Fruit fly (Drosophila melanogaster) whole organism, embryonic: ENCODE results near the gene CG13114.
A peak's percentile ranks its signal among the peaks of the same experiment; 100 is the strongest.

Experiments used
- Atf6 ChIP-seq: fragments of 200-800 bp; sonication (Bioruptor generic); IDR thresholded peaks from 2 replicates; pipeline ENCODE4 v1.3.6; 2022; ENCODE audit warnings: missing biosample characterization, missing genetic modification characterization
- CG10274 ChIP-seq: fragments of 200-800 bp; sonication (Bioruptor generic); optimal IDR thresholded peaks from 3 replicates; lab custom pipeline; 2017; ENCODE audit warnings: missing biosample characterization, mild to moderate bottlenecking, missing genetic modification characterization
- CG10431 ChIP-seq: fragments of 200-800 bp; sonication (Bioruptor generic); optimal IDR thresholded peaks from 3 replicates; lab custom pipeline; 2018; ENCODE audit warnings: missing biosample characterization, mild to moderate bottlenecking, missing genetic modification characterization
- CG10462 ChIP-seq: fragments of 200-800 bp; sonication (Bioruptor generic); optimal IDR thresholded peaks from 2 replicates; lab custom pipeline; 2016; ENCODE audit warnings: missing biosample characterization, missing genetic modification characterization
- CG12236 ChIP-seq: fragments of 200-800 bp; sonication (Bioruptor generic); optimal IDR thresholded peaks from 2 replicates; lab custom pipeline; 2016; ENCODE audit warnings: missing biosample characterization, missing genetic modification characterization
- CG12299 ChIP-seq: fragments of 200-800 bp; sonication (Bioruptor generic); optimal IDR thresholded peaks from 2 replicates; lab custom pipeline; 2018; ENCODE audit warnings: missing biosample characterization, mild to moderate bottlenecking, missing genetic modification characterization
- CG12659 ChIP-seq: fragments of 200-800 bp; sonication (Bioruptor generic); optimal IDR thresholded peaks from 3 replicates; lab custom pipeline; 2017; ENCODE audit warnings: mild to moderate bottlenecking, missing biosample characterization, missing genetic modification reagents, missing genetic modification characterization
- CG12769 ChIP-seq: fragments of 200-800 bp; sonication (Bioruptor generic); optimal IDR thresholded peaks from 2 replicates; lab custom pipeline; 2019; ENCODE audit warnings: missing biosample characterization, mild to moderate bottlenecking, missing genetic modification characterization, moderate library complexity
- CG15696 ChIP-seq: fragments of 200-800 bp; sonication (Bioruptor generic); optimal IDR thresholded peaks from 2 replicates; lab custom pipeline; 2019; ENCODE audit warnings: missing biosample characterization, mild to moderate bottlenecking, missing genetic modification characterization, moderate library complexity
- CG1603 ChIP-seq: fragments of 200-800 bp; sonication (Bioruptor generic); optimal IDR thresholded peaks from 2 replicates; lab custom pipeline; 2019; ENCODE audit warnings: missing biosample characterization, mild to moderate bottlenecking, missing genetic modification characterization, moderate library complexity
- CG16813 ChIP-seq: fragments of 200-800 bp; sonication (Bioruptor generic); IDR thresholded peaks from 3 replicates; pipeline ENCODE4 v1.3.6; 2022; ENCODE audit warnings: missing biosample characterization, missing genetic modification characterization; ENCODE audit not compliant: partially characterized antibody
- CG17361 ChIP-seq: fragments of 200-800 bp; sonication (Bioruptor generic); IDR thresholded peaks from 3 replicates; pipeline ENCODE4 v1.3.6; 2022; ENCODE audit warnings: missing biosample characterization, missing genetic modification characterization
- CG3726 ChIP-seq: fragments of 200-800 bp; sonication (Bioruptor generic); IDR thresholded peaks from 3 replicates; pipeline ENCODE4, ENCODE4 v1.3.6; 2022; ENCODE audit warnings: missing biosample characterization, missing genetic modification characterization
- CG6854 ChIP-seq: fragments of 200-800 bp; sonication (Bioruptor generic); optimal IDR thresholded peaks from 3 replicates; lab custom pipeline; 2017; ENCODE audit warnings: missing biosample characterization, mild to moderate bottlenecking, missing genetic modification characterization
- CG7357 ChIP-seq: fragments of 200-800 bp; sonication (Bioruptor generic); IDR thresholded peaks from 3 replicates; pipeline ENCODE4 v1.3.6; 2022; ENCODE audit warnings: missing biosample characterization, missing genetic modification characterization
- CG7556 ChIP-seq: fragments of 200-800 bp; sonication (Bioruptor generic); optimal IDR thresholded peaks from 2 replicates; lab custom pipeline; 2017; ENCODE audit warnings: missing biosample characterization, mild to moderate bottlenecking, missing genetic modification characterization
- CG7839 ChIP-seq: fragments of 200-800 bp; sonication (Bioruptor generic); optimal IDR thresholded peaks from 3 replicates; lab custom pipeline; 2018; ENCODE audit warnings: missing biosample characterization, mild to moderate bottlenecking, missing genetic modification characterization, moderate library complexity
- CoRest ChIP-seq: fragments of 200-800 bp; sonication (Bioruptor generic); optimal IDR thresholded peaks from 3 replicates; lab custom pipeline; 2018; ENCODE audit warnings: missing biosample characterization, mild to moderate bottlenecking, missing genetic modification characterization, moderate library complexity
- CrebB ChIP-seq: fragments of 200-800 bp; sonication (Bioruptor generic); optimal IDR thresholded peaks from 3 replicates; lab custom pipeline; 2018; ENCODE audit warnings: missing biosample characterization, mild to moderate bottlenecking, missing genetic modification characterization
- Dbx ChIP-seq: fragments of 200-800 bp; sonication (Bioruptor generic); IDR thresholded peaks from 3 replicates; pipeline ENCODE4 v1.3.6; 2022; ENCODE audit warnings: missing biosample characterization, missing genetic modification characterization
- Dll ChIP-seq: fragments of 200-800 bp; sonication (Bioruptor generic); IDR thresholded peaks from 4 replicates; pipeline ENCODE4 v1.3.6; 2022; ENCODE audit warnings: missing biosample characterization, missing genetic modification characterization; ENCODE audit not compliant: partially characterized antibody
- Doc3 ChIP-seq: fragments of 200-800 bp; sonication (Bioruptor generic); IDR thresholded peaks from 3 replicates; pipeline ENCODE4 v1.3.6; 2022; ENCODE audit warnings: missing biosample characterization, missing genetic modification characterization; ENCODE audit not compliant: partially characterized antibody
- Elba2 ChIP-seq: fragments of 200-800 bp; sonication (Bioruptor generic); optimal IDR thresholded peaks from 3 replicates; lab custom pipeline; 2016; ENCODE audit warnings: missing biosample characterization, missing genetic modification characterization
- GATAe ChIP-seq: fragments of 200-800 bp; sonication (Bioruptor generic); conservative IDR thresholded peaks from 2 replicates; pipeline ENCODE4 v1.3.6; 2022; ENCODE audit warnings: missing biosample characterization, missing genetic modification characterization
- Hand ChIP-seq: fragments of 200-800 bp; sonication (Bioruptor generic); optimal IDR thresholded peaks from 2 replicates; lab custom pipeline; 2017; ENCODE audit warnings: mild to moderate bottlenecking, missing biosample characterization, missing genetic modification reagents, missing genetic modification characterization
- Jarid2 ChIP-seq: fragments of 200-800 bp; sonication (Bioruptor generic); optimal IDR thresholded peaks from 3 replicates; lab custom pipeline; 2017; ENCODE audit warnings: mild to moderate bottlenecking, missing biosample characterization, missing genetic modification reagents, missing genetic modification characterization
- Lhr ChIP-seq: fragments of 200-800 bp; sonication (Bioruptor generic); optimal IDR thresholded peaks from 3 replicates; lab custom pipeline; 2017; ENCODE audit warnings: mild to moderate bottlenecking, missing biosample characterization, missing genetic modification reagents, missing genetic modification characterization
- NC2α ChIP-seq: fragments of 200-800 bp; sonication (Bioruptor generic); optimal IDR thresholded peaks from 2 replicates; lab custom pipeline; 2016; ENCODE audit warnings: missing biosample characterization, missing genetic modification characterization
- NFAT ChIP-seq: fragments of 200-800 bp; sonication (Bioruptor generic); IDR thresholded peaks from 2 replicates; pipeline ENCODE4 v1.3.6; 2022; ENCODE audit warnings: missing biosample characterization, missing genetic modification characterization
- Nf-YA ChIP-seq: fragments of 200-800 bp; sonication (Bioruptor generic); IDR thresholded peaks from 2 replicates; pipeline ENCODE4 v1.3.6; 2022; ENCODE audit warnings: missing biosample characterization, missing genetic modification characterization
- Pdp1 ChIP-seq, 2 experiments: fragments of 200-800 bp; sonication (Bioruptor generic); optimal IDR thresholded peaks; 3 replicates each; lab custom pipeline; 2016; ENCODE audit warnings: missing biosample characterization in 2 of 2, missing genetic modification characterization in 2 of 2, mild to moderate bottlenecking in 1 of 2, moderate library complexity in 1 of 2
- Side ChIP-seq: fragments of 200-800 bp; sonication (Bioruptor generic); optimal IDR thresholded peaks from 2 replicates; lab custom pipeline; 2016; ENCODE audit warnings: missing biosample characterization, missing genetic modification characterization
- amos ChIP-seq: fragments of 200-800 bp; sonication (Bioruptor generic); IDR thresholded peaks from 2 replicates; pipeline ENCODE4 v1.3.6; 2022; ENCODE audit warnings: missing biosample characterization, missing genetic modification characterization; ENCODE audit not compliant: partially characterized antibody
- ase ChIP-seq: fragments of 200-800 bp; sonication (Bioruptor generic); IDR thresholded peaks from 3 replicates; pipeline ENCODE4 v1.3.6; 2022; ENCODE audit warnings: missing biosample characterization, missing genetic modification characterization
- ato ChIP-seq: fragments of 200-800 bp; sonication (Bioruptor generic); IDR thresholded peaks from 2 replicates; pipeline ENCODE4 v1.3.6; 2022; ENCODE audit warnings: missing biosample characterization, missing genetic modification characterization; ENCODE audit not compliant: partially characterized antibody
- bcd ChIP-seq: fragments of 200-800 bp; sonication (Bioruptor generic); optimal IDR thresholded peaks from 2 replicates; lab custom pipeline; 2017; ENCODE audit warnings: missing biosample characterization, mild to moderate bottlenecking, missing genetic modification characterization
- cato ChIP-seq: fragments of 200-800 bp; sonication (Bioruptor generic); optimal IDR thresholded peaks from 2 replicates; lab custom pipeline; 2016; ENCODE audit warnings: missing biosample characterization, missing genetic modification characterization, borderline replicate concordance
- cwo ChIP-seq: fragments of 200-800 bp; sonication (Bioruptor generic); optimal IDR thresholded peaks from 3 replicates; lab custom pipeline; 2017; ENCODE audit warnings: missing biosample characterization, missing genetic modification characterization, mild to moderate bottlenecking, moderate library complexity, missing genetic modification reagents
- dan ChIP-seq: fragments of 200-800 bp; sonication (Bioruptor generic); IDR thresholded peaks from 2 replicates; pipeline ENCODE4 v1.3.6; 2022; ENCODE audit warnings: missing biosample characterization, missing genetic modification characterization
- eve ChIP-seq, 2 experiments: fragments of >200 bp; optimal IDR thresholded peaks; 2 replicates each; lab custom pipeline; 2017; ENCODE audit warnings: missing biosample characterization in 2 of 2, missing genetic modification characterization in 2 of 2
- exex ChIP-seq: fragments of 200-800 bp; sonication (Bioruptor generic); optimal IDR thresholded peaks from 4 replicates; lab custom pipeline; 2018; ENCODE audit warnings: missing biosample characterization, mild to moderate bottlenecking, missing genetic modification characterization, moderate library complexity
- fd96Cb ChIP-seq: fragments of 200-800 bp; sonication (Bioruptor generic); optimal IDR thresholded peaks from 2 replicates; lab custom pipeline; 2018; ENCODE audit warnings: missing biosample characterization, mild to moderate bottlenecking, missing genetic modification characterization, moderate library complexity
- nerfin-1 ChIP-seq: fragments of 200-800 bp; sonication (Bioruptor generic); optimal IDR thresholded peaks from 3 replicates; lab custom pipeline; 2019; ENCODE audit warnings: missing biosample characterization, mild to moderate bottlenecking, missing genetic modification characterization, moderate library complexity
- nom ChIP-seq: fragments of 200-800 bp; sonication (Bioruptor generic); optimal IDR thresholded peaks from 2 replicates; lab custom pipeline; 2017; ENCODE audit warnings: missing biosample characterization, missing genetic modification characterization, mild to moderate bottlenecking, moderate library complexity, missing genetic modification reagents
- pb ChIP-seq: fragments of 200-800 bp; sonication (Bioruptor generic); optimal IDR thresholded peaks from 3 replicates; lab custom pipeline; 2016; ENCODE audit warnings: missing biosample characterization, missing genetic modification characterization
- stwl ChIP-seq: fragments of 200-800 bp; sonication (Bioruptor generic); optimal IDR thresholded peaks from 3 replicates; lab custom pipeline; 2018; ENCODE audit warnings: missing biosample characterization, mild to moderate bottlenecking, missing genetic modification characterization, moderate library complexity
- toy ChIP-seq: fragments of 200-800 bp; sonication (Bioruptor generic); IDR thresholded peaks from 2 replicates; pipeline ENCODE4 v1.3.6; 2022; ENCODE audit warnings: missing biosample characterization, missing genetic modification characterization
- unc-4 ChIP-seq: fragments of 200-800 bp; sonication (Bioruptor generic); IDR thresholded peaks from 2 replicates; pipeline ENCODE4 v1.3.6; 2022; ENCODE audit warnings: missing biosample characterization, missing genetic modification characterization; ENCODE audit not compliant: partially characterized antibody
- zfh2 ChIP-seq: fragments of 200-800 bp; sonication (Bioruptor generic); optimal IDR thresholded peaks from 2 replicates; lab custom pipeline; 2016; ENCODE audit warnings: missing biosample characterization, missing genetic modification characterization

CG13114 gene

dm6 chr2L:9594625-9595300 lies 49.2 kb downstream of the CG13114 start (continued):
- peak; percentile 12 for TF ChIP-seq Lhr (GFP tag; lab: Kevin White, UChicago)
- TF ChIP-seq Hand = no peak
- TF ChIP-seq pb (GFP tag; lab: Kevin White, UChicago) = no peak
- peak; percentile 73 for TF ChIP-seq CG15696 (tag; lab: Kevin White, UChicago)
- no peak for TF ChIP-seq ato (GFP tag; lab: Robert Waterston, UW)
- TF ChIP-seq CG10274 (GFP tag; lab: Kevin White, UChicago) = no peak
- no peak for TF ChIP-seq CG6854
- TF ChIP-seq CG7839 (tag; lab: Kevin White, UChicago) = peak; percentile 61
- peak; percentile 42 for TF ChIP-seq CG7556
- no peak for TF ChIP-seq Pdp1 (GFP tag; optimal IDR thresholded peaks at IDR 0.05; lab: Kevin White, UChicago)
- TF ChIP-seq GATAe = no peak
- TF ChIP-seq nom (GFP tag; lab: Kevin White, UChicago) = no peak
- peak; percentile 52 for TF ChIP-seq fd96Cb
- no peak for TF ChIP-seq Nf-YA (GFP tag; lab: Robert Waterston, UW)
- TF ChIP-seq CG17361 = peak; percentile 68
- TF ChIP-seq toy (GFP tag; lab: Robert Waterston, UW) = no peak
- TF ChIP-seq Doc3 = no peak
- peak; percentile 62 for TF ChIP-seq nerfin-1
- TF ChIP-seq CG10431 (GFP tag; lab: Kevin White, UChicago) = no peak
- TF ChIP-seq CG16813 = no peak
- TF ChIP-seq NC2α (GFP tag; lab: Kevin White, UChicago) = no peak
- TF ChIP-seq zfh2 (GFP tag; lab: Kevin White, UChicago) = no peak
- no peak for TF ChIP-seq Elba2 (GFP tag; lab: Kevin White, UChicago)
- TF ChIP-seq dan (GFP tag; lab: Robert Waterston, UW) = no peak
- TF ChIP-seq CG10462 (GFP tag; lab: Kevin White, UChicago) = no peak
- TF ChIP-seq CG1603 (tag; lab: Kevin White, UChicago) = peak; percentile 11
- TF ChIP-seq Side (GFP tag; lab: Kevin White, UChicago) = no peak
- TF ChIP-seq ase (GFP tag; lab: Robert Waterston, UW) = no peak
- TF ChIP-seq CG12299 (tag; lab: Kevin White, UChicago) = no peak
- no peak for TF ChIP-seq bcd (GFP tag; lab: Kevin White, UChicago)
- TF ChIP-seq unc-4 (GFP tag; lab: Robert Waterston, UW) = no peak
- TF ChIP-seq stwl (tag; lab: Kevin White, UChicago) = no peak
- TF ChIP-seq CG12659 (GFP tag; lab: Kevin White, UChicago) = no peak
- TF ChIP-seq Dbx = no peak
- no peak for TF ChIP-seq cato (GFP tag; lab: Kevin White, UChicago)
- TF ChIP-seq CG12769 (tag; lab: Kevin White, UChicago) = no peak
- no peak for TF ChIP-seq CG3726 (GFP tag; lab: Robert Waterston, UW)
- no peak for TF ChIP-seq Dll (GFP tag; lab: Robert Waterston, UW)
- no peak for TF ChIP-seq cwo (GFP tag; lab: Kevin White, UChicago)
- no peak for TF ChIP-seq CG12236 (GFP tag; lab: Kevin White, UChicago)
- TF ChIP-seq exex (tag; lab: Kevin White, UChicago) = no peak
- TF ChIP-seq CG7357 (GFP tag; lab: Robert Waterston, UW) = no peak
- TF ChIP-seq amos (GFP tag; lab: Robert Waterston, UW) = no peak
- TF ChIP-seq Jarid2 (GFP tag; lab: Kevin White, UChicago) = no peak
- no peak for TF ChIP-seq Atf6
- peak in 1 of 2 experiments; percentile 47 for TF ChIP-seq eve (GFP tag; optimal IDR thresholded peaks at IDR 0.05; lab: Kevin White, UChicago)
- TF ChIP-seq CrebB = no peak
- no peak for TF ChIP-seq NFAT (GFP tag; lab: Robert Waterston, UW)
- peak; percentile 31 for TF ChIP-seq CoRest (tag; lab: Kevin White, UChicago)
